Worm (Caenorhabditis elegans) whole organism, L2 larva: Measurements from ENCODE around the gene sax-3.
A peak's percentile ranks its signal among the peaks of the same experiment; 100 is the strongest.

Experiments used
- C34F6.9 ChIP-seq: fragments of 150-350 bp; optimal IDR thresholded peaks from 2 replicates; lab custom pipeline; 2014; ENCODE audit warnings: missing biosample characterization, missing genetic modification characterization
- F13H6.1 ChIP-seq: sonication (generic microtip); optimal IDR thresholded peaks from 2 replicates; lab custom pipeline; 2016; ENCODE audit warnings: missing genetic modification characterization, missing compliant biosample characterization
- R02D3.7 ChIP-seq: fragments of 150-350 bp; optimal IDR thresholded peaks from 2 replicates; lab custom pipeline; 2014; ENCODE audit warnings: missing biosample characterization, missing genetic modification characterization
- ZK546.5 ChIP-seq: sonication (generic microtip); optimal IDR thresholded peaks from 2 replicates; lab custom pipeline; 2017; ENCODE audit warnings: missing biosample characterization, missing genetic modification characterization
- alr-1 ChIP-seq: fragments of 150-350 bp; optimal IDR thresholded peaks from 2 replicates; lab custom pipeline; 2014; ENCODE audit warnings: missing biosample characterization, missing genetic modification characterization
- aly-2 ChIP-seq: fragments of 150-350 bp; optimal IDR thresholded peaks from 2 replicates; lab custom pipeline; 2014; ENCODE audit warnings: missing biosample characterization, missing genetic modification characterization
- ama-1 ChIP-seq: fragments of 150-350 bp; optimal IDR thresholded peaks from 2 replicates; lab custom pipeline; 2018; ENCODE audit warnings: inconsistent platforms
- blmp-1 ChIP-seq: sonication (generic microtip); optimal IDR thresholded peaks from 2 replicates; lab custom pipeline; 2017; ENCODE audit warnings: missing genetic modification characterization, mild to moderate bottlenecking, missing compliant biosample characterization, antibody characterized with exemption, moderate library complexity; ENCODE audit not compliant: insufficient read depth
- ceh-82 ChIP-seq: fragments of 150-350 bp; optimal IDR thresholded peaks from 2 replicates; lab custom pipeline; 2014; ENCODE audit warnings: missing biosample characterization, missing genetic modification characterization
- crh-2 ChIP-seq: sonication (generic microtip); optimal IDR thresholded peaks from 2 replicates; lab custom pipeline; 2017; ENCODE audit warnings: missing biosample characterization, missing genetic modification characterization
- dmd-4 ChIP-seq: sonication (generic microtip); optimal IDR thresholded peaks from 2 replicates; lab custom pipeline; 2017; ENCODE audit warnings: missing biosample characterization, missing genetic modification characterization
- elt-1 ChIP-seq: fragments of 150-350 bp; optimal IDR thresholded peaks from 2 replicates; lab custom pipeline; 2014; ENCODE audit warnings: missing biosample characterization, missing genetic modification characterization
- elt-3 ChIP-seq: sonication (generic microtip); optimal IDR thresholded peaks from 2 replicates; lab custom pipeline; 2017; ENCODE audit warnings: missing biosample characterization, missing genetic modification characterization
- fos-1 ChIP-seq: fragments of 150-350 bp; optimal IDR thresholded peaks from 2 replicates; lab custom pipeline; 2014; ENCODE audit warnings: missing biosample characterization, missing genetic modification characterization
- gmeb-1 ChIP-seq: fragments of 150-350 bp; optimal IDR thresholded peaks from 2 replicates; lab custom pipeline; 2014; ENCODE audit warnings: missing biosample characterization, missing genetic modification characterization
- lin-13 ChIP-seq: fragments of 150-350 bp; optimal IDR thresholded peaks from 2 replicates; lab custom pipeline; 2014; ENCODE audit warnings: missing biosample characterization, missing genetic modification reagents, missing genetic modification characterization
- lin-39 ChIP-seq: fragments of 150-350 bp; optimal IDR thresholded peaks from 2 replicates; lab custom pipeline; 2014; ENCODE audit warnings: missing biosample characterization, missing genetic modification reagents, missing genetic modification characterization
- lsy-2 ChIP-seq, 2 experiments: fragments of 150-350 bp in 1 of 2; sonication (generic microtip) in 1 of 2; optimal IDR thresholded peaks; 2 replicates each; lab custom pipeline; 2014 to 2017; ENCODE audit warnings: missing biosample characterization in 2 of 2, missing genetic modification characterization in 2 of 2
- mab-5 ChIP-seq: fragments of 150-350 bp; optimal IDR thresholded peaks from 2 replicates; lab custom pipeline; 2014; ENCODE audit warnings: missing biosample characterization, missing genetic modification characterization
- mbf-1 ChIP-seq: sonication (generic microtip); optimal IDR thresholded peaks from 2 replicates; lab custom pipeline; 2017; ENCODE audit warnings: missing biosample characterization, missing genetic modification characterization
- mdl-1 ChIP-seq, 2 experiments: fragments of 150-350 bp in 1 of 2; sonication (generic microtip) in 1 of 2; optimal IDR thresholded peaks; 2 replicates each; lab custom pipeline; 2017; ENCODE audit warnings: missing biosample characterization in 2 of 2, missing genetic modification characterization in 2 of 2
- nhr-12 ChIP-seq: fragments of 150-350 bp; optimal IDR thresholded peaks from 2 replicates; lab custom pipeline; 2014; ENCODE audit warnings: missing biosample characterization, missing genetic modification characterization
- nhr-129 ChIP-seq: fragments of 150-350 bp; optimal IDR thresholded peaks from 2 replicates; lab custom pipeline; 2014; ENCODE audit warnings: missing biosample characterization, missing genetic modification characterization
- nhr-23 ChIP-seq: fragments of 150-350 bp; optimal IDR thresholded peaks from 2 replicates; lab custom pipeline; 2014; ENCODE audit warnings: missing biosample characterization, missing genetic modification reagents, missing genetic modification characterization
- nhr-237 ChIP-seq: fragments of 150-350 bp; optimal IDR thresholded peaks from 2 replicates; lab custom pipeline; 2014; ENCODE audit warnings: missing biosample characterization, missing genetic modification characterization
- nhr-6 ChIP-seq: fragments of 150-350 bp; optimal IDR thresholded peaks from 2 replicates; lab custom pipeline; 2014; ENCODE audit warnings: missing biosample characterization, missing genetic modification characterization
- peb-1 ChIP-seq: fragments of 150-350 bp; optimal IDR thresholded peaks from 2 replicates; lab custom pipeline; 2014; ENCODE audit warnings: missing biosample characterization, missing genetic modification characterization
- skn-1 ChIP-seq: sonication (generic microtip); optimal IDR thresholded peaks from 2 replicates; lab custom pipeline; 2017; ENCODE audit warnings: missing biosample characterization, missing genetic modification characterization
- sma-3 ChIP-seq: sonication (generic microtip); optimal IDR thresholded peaks from 2 replicates; lab custom pipeline; 2016; ENCODE audit warnings: missing genetic modification reagents, missing genetic modification characterization, missing compliant biosample characterization
- sma-9 ChIP-seq, 2 experiments: fragments of 150-350 bp in 1 of 2; sonication (generic microtip) in 1 of 2; optimal IDR thresholded peaks; 2 replicates each; lab custom pipeline; 2014 to 2016; ENCODE audit warnings: missing genetic modification characterization in 2 of 2, mild to moderate bottlenecking in 1 of 2, missing biosample characterization in 1 of 2, missing compliant biosample characterization in 1 of 2, missing genetic modification reagents in 1 of 2, moderate library complexity in 1 of 2
- snpc-4 ChIP-seq: fragments of 150-350 bp; optimal IDR thresholded peaks from 2 replicates; lab custom pipeline; 2014; ENCODE audit warnings: missing biosample characterization, missing genetic modification characterization
- unc-39 ChIP-seq: fragments of 150-350 bp; optimal IDR thresholded peaks from 2 replicates; lab custom pipeline; 2014; ENCODE audit warnings: missing biosample characterization, missing genetic modification characterization
- zag-1 ChIP-seq: fragments of 150-350 bp; optimal IDR thresholded peaks from 2 replicates; lab custom pipeline; 2014; ENCODE audit warnings: missing biosample characterization, missing genetic modification characterization
- ztf-1 ChIP-seq: fragments of 200-800 bp; sonication (Bioruptor generic); conservative IDR thresholded peaks from 2 replicates; pipeline ENCODE4 v1.3.6; 2022; ENCODE audit warnings: missing genetic modification characterization, missing compliant biosample characterization
- ztf-11 ChIP-seq: sonication (generic microtip); optimal IDR thresholded peaks from 2 replicates; lab custom pipeline; 2017; ENCODE audit warnings: missing biosample characterization, missing genetic modification characterization
- ztf-4 ChIP-seq: fragments of 150-350 bp; optimal IDR thresholded peaks from 2 replicates; lab custom pipeline; 2014; ENCODE audit warnings: missing biosample characterization, missing genetic modification characterization

sax-3 gene

ce11 chrX:3465785-3466184 is at the start of gene sax-3, which contains the start of gene ZK377.15:
sax-3 (minus strand) TSS chrX:3465927.
ZK377.15 (minus strand) TSS chrX:3465885.
- TF ChIP-seq ZK546.5 (no peak), elt-3 (tag; lab: Kevin White, UChicago) (no peak), ceh-82 (tag; lab: Kevin White, UChicago) (no peak), snpc-4 (tag; lab: Kevin White, UChicago) (no peak), unc-39 (tag; lab: Kevin White, UChicago) (no peak), nhr-12 (tag; lab: Kevin White, UChicago) (no peak), ama-1 (lab: Kevin White, UChicago) (no peak), gmeb-1 (no peak), mbf-1 (tag; lab: Kevin White, UChicago) (no peak), ztf-4 (tag; lab: Kevin White, UChicago) (no peak), lin-13 (no peak), elt-1 (tag; lab: Kevin White, UChicago) (no peak)

ce11 chrX:3513715-3514114 is 48.0 kb upstream of the sax-3 start:
- TF ChIP-seq aly-2 (tag; lab: Kevin White, UChicago), result no peak
- TF ChIP-seq nhr-23 (tag; lab: Kevin White, UChicago), result no peak
- TF ChIP-seq mbf-1 (tag; lab: Kevin White, UChicago), result no peak
- TF ChIP-seq nhr-12 (tag; lab: Kevin White, UChicago), result no peak

- TF ChIP-seq peb-1 (no peak), R02D3.7 (tag; lab: Kevin White, UChicago) (no peak), lin-39 (tag; lab: Kevin White, UChicago) (no peak), mbf-1 (tag; lab: Kevin White, UChicago) (no peak), F13H6.1 (tag; lab: Kevin White, UChicago) (no peak), snpc-4 (tag; lab: Kevin White, UChicago) (no peak), nhr-129 (tag; lab: Kevin White, UChicago) (no peak), nhr-237 (no peak), C34F6.9 (no peak), skn-1 (tag; lab: Kevin White, UChicago) (no peak), alr-1 (tag; lab: Kevin White, UChicago) (no peak), dmd-4 (no peak)
These were observed 43.2 kb upstream of the sax-3 start, which contains the start of gene sox-4 for ce11 chrX:3508906-3509305. sox-4 (minus strand) TSS chrX:3509006.

ce11 chrX:3507214-3507613 is 41.5 kb upstream of the sax-3 start:
- TF ChIP-seq snpc-4 (tag; lab: Kevin White, UChicago) (no peak), crh-2 (tag; lab: Kevin White, UChicago) (no peak), lsy-2 (tag; optimal IDR thresholded peaks at IDR 0.05; lab: Kevin White, UChicago) (no peak), F13H6.1 (tag; lab: Kevin White, UChicago) (no peak), blmp-1 (tag; lab: Kevin White, UChicago) (no peak), mdl-1 (tag; optimal IDR thresholded peaks at IDR 0.05; lab: Kevin White, UChicago) (no peak), peb-1 (no peak), skn-1 (tag; lab: Kevin White, UChicago) (no peak), nhr-6 (no peak), elt-1 (tag; lab: Kevin White, UChicago) (no peak), gmeb-1 (no peak), ztf-4 (tag; lab: Kevin White, UChicago) (no peak), sma-9 (GFP tag; optimal IDR thresholded peaks at IDR 0.05; lab: Kevin White, UChicago) (no peak), sma-9 (tag; optimal IDR thresholded peaks at IDR 0.05; lab: Kevin White, UChicago) (no peak), zag-1 (tag; lab: Kevin White, UChicago) (no peak), ztf-1 (GFP tag; lab: Robert Waterston, UW) (no peak), alr-1 (tag; lab: Kevin White, UChicago) (no peak), mab-5 (tag; lab: Kevin White, UChicago) (no peak), ztf-11 (tag; lab: Kevin White, UChicago) (no peak)

- TF ChIP-seq sma-3 (no peak), gmeb-1 (no peak), fos-1 (tag; lab: Kevin White, UChicago) (peak; percentile 84)
These were observed 40.8 kb upstream of the sax-3 start for ce11 chrX:3506556-3506955.
